Fruit fly (Drosophila melanogaster) whole organism, wandering third instar larva: Measurements from ENCODE around the gene CG14721.
A peak's percentile ranks its signal among the peaks of the same experiment; 100 is the strongest.

Experiments
- CG32264 ChIP-seq: fragments of 200-800 bp; sonication (Bioruptor generic); optimal IDR thresholded peaks from 2 replicates; lab custom pipeline; 2016; ENCODE audit warnings: missing biosample characterization, missing genetic modification characterization
- CG9705 ChIP-seq: fragments of 200-800 bp; sonication (Bioruptor generic); optimal IDR thresholded peaks from 2 replicates; lab custom pipeline; 2018; ENCODE audit warnings: missing biosample characterization, mild to moderate bottlenecking, missing genetic modification characterization
- Dfd ChIP-seq: fragments of >200 bp; optimal IDR thresholded peaks from 2 replicates; lab custom pipeline; 2017; ENCODE audit warnings: missing biosample characterization, missing genetic modification characterization
- Dif ChIP-seq: fragments of 200-275, 200-300 bp; sonication (Bioruptor generic); optimal IDR thresholded peaks from 2 replicates; lab custom pipeline; 2018; ENCODE audit warnings: missing biosample characterization, missing genetic modification characterization; ENCODE audit not compliant: partially characterized antibody
- HLH106 ChIP-seq: fragments of 200-800 bp; optimal IDR thresholded peaks from 3 replicates; lab custom pipeline; 2019; ENCODE audit warnings: missing biosample characterization, mild to moderate bottlenecking, missing genetic modification characterization, moderate library complexity
- Hnf4 ChIP-seq: fragments of 200-800 bp; sonication (Bioruptor generic); optimal IDR thresholded peaks from 2 replicates; lab custom pipeline; 2016; ENCODE audit warnings: missing biosample characterization, mild to moderate bottlenecking, missing genetic modification characterization
- Hr83 ChIP-seq: fragments of 200-300 bp; sonication (Bioruptor generic); optimal IDR thresholded peaks from 2 replicates; lab custom pipeline; 2016; ENCODE audit warnings: missing biosample characterization, mild to moderate bottlenecking, missing genetic modification characterization, moderate library complexity; ENCODE audit not compliant: poor library complexity, severe bottlenecking
- Jra ChIP-seq: sonication (Bioruptor generic); optimal IDR thresholded peaks from 2 replicates; lab custom pipeline; 2016; ENCODE audit warnings: missing biosample characterization, missing genetic modification characterization
- Mio ChIP-seq: sonication (Bioruptor generic); optimal IDR thresholded peaks from 2 replicates; lab custom pipeline; 2016; ENCODE audit warnings: missing biosample characterization, missing genetic modification characterization
- Myc ChIP-seq: fragments of >200 bp; optimal IDR thresholded peaks from 2 replicates; lab custom pipeline; 2017
- OdsH ChIP-seq: fragments of 200-800 bp; sonication (Bioruptor generic); optimal IDR thresholded peaks from 2 replicates; lab custom pipeline; 2016; ENCODE audit warnings: missing biosample characterization, mild to moderate bottlenecking, missing genetic modification characterization
- Rel ChIP-seq, 2 experiments: fragments of 200-800 bp; sonication (Bioruptor generic) in 1 of 2; optimal IDR thresholded peaks; 2 replicates in 1 of 2; 3 replicates in 1 of 2; lab custom pipeline; 2016 to 2019; ENCODE audit warnings: mild to moderate bottlenecking in 2 of 2, missing biosample characterization in 2 of 2, missing genetic modification characterization in 2 of 2, moderate library complexity in 1 of 2
- Sp1 ChIP-seq: fragments of 200-800 bp; sonication (Bioruptor generic); optimal IDR thresholded peaks from 3 replicates; lab custom pipeline; 2019; ENCODE audit warnings: missing biosample characterization, mild to moderate bottlenecking, missing genetic modification characterization, moderate library complexity
- Vsx2 ChIP-seq: fragments of 200-300, 225-300 bp; sonication (Bioruptor generic); optimal IDR thresholded peaks from 2 replicates; lab custom pipeline; 2018; ENCODE audit warnings: missing biosample characterization, missing genetic modification characterization; ENCODE audit not compliant: partially characterized antibody
- br ChIP-seq: fragments of 200-800 bp; sonication (Bioruptor generic); optimal IDR thresholded peaks from 2 replicates; lab custom pipeline; 2016; ENCODE audit warnings: missing biosample characterization, missing genetic modification characterization
- brk ChIP-seq: fragments of 200-800 bp; sonication (Bioruptor generic); optimal IDR thresholded peaks from 2 replicates; lab custom pipeline; 2016; ENCODE audit warnings: missing biosample characterization, mild to moderate bottlenecking, missing genetic modification characterization
- dl ChIP-seq, 2 experiments: fragments of 175-275, 200-275 bp in 1 of 2; fragments of 200-275 bp in 1 of 2; sonication (Bioruptor generic); optimal IDR thresholded peaks; lab custom pipeline; 2018; ENCODE audit warnings: mild to moderate bottlenecking in 2 of 2, missing biosample characterization in 2 of 2, missing genetic modification characterization in 2 of 2, moderate library complexity in 2 of 2; ENCODE audit not compliant: partially characterized antibody in 2 of 2, insufficient read depth in 1 of 2
- dmrt93B ChIP-seq: fragments of 200-800 bp; sonication (Bioruptor generic); optimal IDR thresholded peaks from 2 replicates; lab custom pipeline; 2018; ENCODE audit warnings: missing biosample characterization, mild to moderate bottlenecking, missing genetic modification characterization
- dsf ChIP-seq: sonication (Bioruptor generic); optimal IDR thresholded peaks from 2 replicates; lab custom pipeline; 2016; ENCODE audit warnings: missing biosample characterization, missing genetic modification characterization, borderline replicate concordance
- ey ChIP-seq: fragments of 200-800 bp; sonication (Bioruptor generic); optimal IDR thresholded peaks from 2 replicates; lab custom pipeline; 2016; ENCODE audit warnings: missing biosample characterization, missing genetic modification characterization
- foxo ChIP-seq, 2 experiments: fragments of 200-800 bp; sonication (Bioruptor generic); optimal IDR thresholded peaks; 2 replicates in 1 of 2; 3 replicates in 1 of 2; lab custom pipeline; 2016 to 2017; ENCODE audit warnings: missing biosample characterization in 2 of 2, missing genetic modification characterization in 2 of 2
- fru ChIP-seq: fragments of 200-800 bp; sonication (Bioruptor generic); optimal IDR thresholded peaks from 3 replicates; lab custom pipeline; 2016; ENCODE audit warnings: missing biosample characterization, mild to moderate bottlenecking, missing genetic modification characterization
- h ChIP-seq: fragments of 200-800 bp; sonication (Bioruptor generic); optimal IDR thresholded peaks from 3 replicates; lab custom pipeline; 2016; ENCODE audit warnings: missing biosample characterization, mild to moderate bottlenecking, missing genetic modification characterization
- jim ChIP-seq: fragments of 175-275, 200-325 bp; sonication (Bioruptor generic); optimal IDR thresholded peaks from 2 replicates; lab custom pipeline; 2016; ENCODE audit warnings: missing biosample characterization, mild to moderate bottlenecking, missing genetic modification characterization
- pan ChIP-seq: fragments of >200 bp; optimal IDR thresholded peaks from 2 replicates; lab custom pipeline; 2017
- psq ChIP-seq: fragments of 200-800 bp; sonication (Bioruptor generic); optimal IDR thresholded peaks from 3 replicates; lab custom pipeline; 2017; ENCODE audit warnings: missing biosample characterization, mild to moderate bottlenecking, missing genetic modification characterization, moderate library complexity
- rgr ChIP-seq: fragments of 200-800 bp; sonication (Bioruptor generic); optimal IDR thresholded peaks from 3 replicates; lab custom pipeline; 2016; ENCODE audit warnings: missing biosample characterization, mild to moderate bottlenecking, missing genetic modification characterization
- sv ChIP-seq: fragments of 200-800 bp; sonication (Bioruptor generic); optimal IDR thresholded peaks from 3 replicates; lab custom pipeline; 2016; ENCODE audit warnings: missing biosample characterization, missing genetic modification characterization
- usp ChIP-seq: fragments of >200 bp; optimal IDR thresholded peaks from 2 replicates; lab custom pipeline; 2017; ENCODE audit warnings: missing biosample characterization, missing genetic modification characterization
- woc ChIP-seq: sonication (Bioruptor generic); optimal IDR thresholded peaks from 2 replicates; lab custom pipeline; 2016; ENCODE audit warnings: missing biosample characterization, mild to moderate bottlenecking, missing genetic modification characterization

CG14721 gene

DNA sequence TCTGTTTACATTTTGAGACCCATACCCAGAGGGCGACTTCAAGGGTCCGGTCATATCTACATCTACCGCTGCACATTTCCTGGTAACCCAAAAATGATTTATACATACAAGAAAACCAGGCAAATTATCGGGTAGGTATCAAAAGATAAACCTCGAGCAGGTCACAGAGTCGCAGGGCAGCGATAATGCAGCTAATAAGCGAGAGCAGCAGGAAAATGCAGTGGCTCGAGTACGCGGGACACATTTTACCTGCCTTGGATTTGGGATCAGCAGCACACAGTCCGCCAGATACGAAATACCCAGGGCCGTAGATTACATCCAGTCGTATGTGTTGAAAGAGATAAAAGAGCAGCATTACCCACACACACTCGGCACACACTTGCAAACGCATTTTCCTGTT is 40.0 kb downstream of the CG14721 start:
- TF ChIP-seq HLH106 (tag; lab: Kevin White, UChicago), result no peak

DNA sequence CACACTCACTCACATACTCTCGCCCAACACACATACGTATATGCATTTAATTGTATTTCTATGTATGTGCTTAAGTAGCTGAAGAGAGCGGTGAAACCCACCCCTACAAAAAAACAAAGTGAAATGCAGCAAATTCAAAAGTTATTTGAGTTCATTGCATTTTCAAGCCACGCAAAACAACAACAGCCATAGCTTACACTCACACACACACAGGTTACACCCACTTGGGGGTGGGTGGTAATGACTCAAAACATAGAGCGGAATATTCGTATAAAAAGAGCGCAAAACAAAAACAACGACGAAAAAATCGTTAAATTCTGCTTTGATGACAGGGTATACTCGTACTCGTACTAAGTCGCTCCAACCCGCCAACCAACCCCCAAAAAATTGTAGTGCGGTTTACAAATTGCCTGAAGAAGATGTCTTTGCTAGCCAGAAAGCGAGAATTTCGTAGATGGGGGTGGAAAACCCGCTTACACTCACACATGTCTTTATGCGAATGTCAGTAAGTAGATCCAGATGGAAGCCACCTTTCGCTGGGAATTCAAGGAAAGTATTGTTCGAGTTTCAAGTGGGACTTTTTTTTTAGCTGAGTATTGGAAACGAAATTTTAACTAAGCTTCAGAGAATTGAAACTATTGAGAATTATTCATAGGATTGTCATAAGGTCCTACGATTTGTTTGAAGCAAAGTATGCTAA is 41.0 kb downstream of the CG14721 start:
- TF ChIP-seq Vsx2 (GFP tag; lab: Kevin White, UChicago), result peak; percentile 14
- TF ChIP-seq dl (GFP tag; optimal IDR thresholded peaks at IDR 0.05; lab: Kevin White, UChicago; ENCODE audit: insufficient read depth in 1 of 2, partially characterized antibody in 2 of 2), result no peak
- TF ChIP-seq usp (GFP tag; lab: Kevin White, UChicago), result no peak

DNA sequence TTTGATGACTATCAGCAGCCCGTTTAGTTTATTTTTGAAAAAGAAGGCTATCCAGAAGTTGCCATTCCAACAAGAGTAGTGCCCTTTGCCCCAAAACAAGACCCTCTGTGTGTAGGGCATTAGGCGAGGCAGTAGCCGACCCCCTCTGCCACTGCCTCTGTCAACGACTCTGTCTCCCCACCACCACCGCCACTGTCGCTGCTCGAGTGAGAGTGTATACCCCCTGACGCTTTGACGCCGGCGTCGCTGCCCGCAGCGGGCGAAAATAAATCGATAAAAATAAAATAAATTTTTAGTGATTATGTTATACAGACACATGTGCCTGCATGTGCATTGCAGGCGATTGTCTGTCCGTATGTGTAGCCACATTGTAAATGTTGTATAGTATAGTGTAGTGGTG is 41.8 kb downstream of the CG14721 start:
- no peak for TF ChIP-seq Myc
- peak in 1 of 2 experiments; percentile 2 for TF ChIP-seq foxo (GFP tag; optimal IDR thresholded peaks at IDR 0.05; lab: Kevin White, UChicago)

DNA sequence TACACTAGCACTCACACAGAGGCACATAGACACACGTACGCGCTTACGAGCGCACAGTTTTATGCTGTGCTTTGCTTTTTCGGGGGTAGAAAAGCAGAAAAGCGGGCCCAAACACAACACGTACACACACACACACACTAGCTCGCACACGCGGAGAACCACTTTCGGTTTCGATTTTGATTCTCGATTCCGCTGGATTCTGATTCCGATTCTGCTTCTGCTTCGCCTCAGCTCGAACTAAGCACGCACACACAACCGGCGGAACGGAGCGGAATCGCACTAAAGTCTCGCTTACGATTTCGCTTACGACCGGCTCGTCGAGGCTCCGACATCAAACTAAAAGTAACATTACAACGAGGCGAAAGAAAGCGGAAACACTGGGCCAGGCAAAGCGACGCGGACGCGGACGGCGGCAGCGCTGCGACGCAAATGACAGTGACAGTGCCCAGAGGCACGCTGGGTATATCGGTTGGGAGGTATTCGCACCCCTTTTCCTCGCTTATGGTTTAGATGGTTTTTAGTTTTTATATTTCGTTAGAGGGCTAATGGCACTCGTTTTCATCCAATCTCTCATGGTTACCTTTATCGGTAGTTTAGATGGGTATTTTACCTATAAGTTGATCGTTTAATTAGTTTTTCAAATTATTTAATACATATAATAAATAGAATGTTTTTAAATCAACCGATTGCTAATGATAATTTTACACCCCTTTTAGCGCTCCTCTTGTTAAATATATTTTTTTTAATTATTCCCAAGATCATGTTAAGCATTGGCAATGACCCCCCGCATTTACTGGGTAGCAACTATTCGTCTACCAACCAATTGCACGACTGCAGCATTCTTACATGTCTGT is 43.0 kb downstream of the CG14721 start:
- TF ChIP-seq h (GFP tag; lab: Kevin White, UChicago), result no peak
- TF ChIP-seq HLH106 (tag; lab: Kevin White, UChicago), result peak; percentile 55
- peak; percentile 64 for TF ChIP-seq dmrt93B
- TF ChIP-seq CG32264 (GFP tag; lab: Kevin White, UChicago), result no peak
- TF ChIP-seq OdsH (GFP tag; lab: Kevin White, UChicago), result peak; percentile 61
- TF ChIP-seq dsf (GFP tag; lab: Kevin White, UChicago), result no peak
- TF ChIP-seq br (GFP tag; lab: Kevin White, UChicago), result peak; percentile 16
- TF ChIP-seq ey, result peak; percentile 44
- peak; percentile 57 for TF ChIP-seq rgr (GFP tag; lab: Kevin White, UChicago)
- no peak for TF ChIP-seq jim (GFP tag; lab: Kevin White, UChicago)
- peak; percentile 67 for TF ChIP-seq psq (GFP tag; lab: Kevin White, UChicago)
- peak; percentile 70 for TF ChIP-seq Sp1
- peak; percentile 78 for TF ChIP-seq sv (GFP tag; lab: Kevin White, UChicago)
- peak; percentile 83 for TF ChIP-seq pan
- no peak for TF ChIP-seq Dif (GFP tag; lab: Kevin White, UChicago)
- peak; percentile 3 to 52 for TF ChIP-seq foxo (GFP tag; optimal IDR thresholded peaks at IDR 0.05; lab: Kevin White, UChicago)
- peak; percentile 15 for TF ChIP-seq brk (GFP tag; lab: Kevin White, UChicago)
- peak; percentile 98 for TF ChIP-seq fru (GFP tag; lab: Kevin White, UChicago)
- TF ChIP-seq woc (GFP tag; lab: Kevin White, UChicago), result peak; percentile 79

DNA sequence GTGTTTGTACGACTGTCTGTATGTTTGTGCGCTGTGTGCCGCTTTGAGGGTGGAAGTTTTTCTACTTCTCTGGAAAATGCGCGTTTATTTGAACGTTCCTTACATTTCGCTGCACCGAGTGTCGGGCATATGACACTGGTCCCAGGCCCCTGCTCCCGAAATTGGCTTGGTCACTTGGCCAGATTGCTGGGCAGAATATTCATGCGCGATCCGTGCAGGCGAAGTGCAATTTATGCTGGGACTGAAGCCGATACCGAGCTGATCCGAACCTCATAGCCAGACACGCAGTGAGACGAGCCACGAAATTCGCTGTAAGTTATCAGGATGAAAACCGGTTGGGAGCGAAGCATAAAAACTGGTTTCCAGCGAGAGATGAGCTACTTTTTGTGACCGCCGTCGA is 43.6 kb downstream of the CG14721 start:
- TF ChIP-seq Rel (GFP tag; optimal IDR thresholded peaks at IDR 0.05; lab: Kevin White, UChicago) (no peak), Rel (tag; optimal IDR thresholded peaks at IDR 0.05; lab: Kevin White, UChicago) (no peak), Dfd (GFP tag; lab: Kevin White, UChicago) (no peak), CG32264 (GFP tag; lab: Kevin White, UChicago) (no peak), pan (no peak), Hnf4 (GFP tag; lab: Kevin White, UChicago) (no peak), Mio (GFP tag; lab: Kevin White, UChicago) (no peak), Dif (GFP tag; lab: Kevin White, UChicago) (peak; percentile 63), Jra (no peak), CG9705 (GFP tag; lab: Kevin White, UChicago) (no peak), Hr83 (GFP tag; lab: Kevin White, UChicago) (peak; percentile 63), Vsx2 (GFP tag; lab: Kevin White, UChicago) (peak; percentile 68)
